Worm (Caenorhabditis elegans): ENCODE measurements around the gene M163.5.

The M163.5 gene

ce11 chrX:14477338-14477737 lies 3.5 kb downstream of the M163.5 start:
- TF ChIP-seq mdl-1 (tag; optimal IDR thresholded peaks at IDR 0.05) (no peak), sma-3 (GFP tag; optimal IDR thresholded peaks at IDR 0.05) (peak; percentile 17), ceh-16 (tag; optimal IDR thresholded peaks at IDR 0.05) (no peak), mbf-1 (tag; optimal IDR thresholded peaks at IDR 0.05) (no peak), gmeb-1 (tag; optimal IDR thresholded peaks at IDR 0.05) (no peak), ztf-4 (tag; optimal IDR thresholded peaks at IDR 0.05) (no peak), C34F6.9 (tag; optimal IDR thresholded peaks at IDR 0.05) (no peak), lin-13 (GFP tag; optimal IDR thresholded peaks at IDR 0.05) (no peak), zag-1 (tag; optimal IDR thresholded peaks at IDR 0.05) (no peak), snpc-4 (tag; optimal IDR thresholded peaks at IDR 0.05) (peak; percentile 93), mab-5 (tag; optimal IDR thresholded peaks at IDR 0.05) (no peak), unc-62 (GFP tag; optimal IDR thresholded peaks at IDR 0.05) (no peak)

- TF ChIP-seq ceh-16 (tag; optimal IDR thresholded peaks at IDR 0.05) (no peak), blmp-1 (tag; optimal IDR thresholded peaks at IDR 0.05; ENCODE audit: insufficient read depth) (no peak), gmeb-1 (tag; optimal IDR thresholded peaks at IDR 0.05) (no peak), nhr-21 (tag; optimal IDR thresholded peaks at IDR 0.05) (peak; percentile 20), sma-3 (GFP tag; optimal IDR thresholded peaks at IDR 0.05) (no peak), mdl-1 (tag; optimal IDR thresholded peaks at IDR 0.05) (no peak), nhr-25 (tag; optimal IDR thresholded peaks at IDR 0.05) (no peak), zag-1 (tag; optimal IDR thresholded peaks at IDR 0.05) (no peak), C34F6.9 (tag; optimal IDR thresholded peaks at IDR 0.05) (peak; percentile 49), nhr-6 (tag; optimal IDR thresholded peaks at IDR 0.05) (peak; percentile 55), peb-1 (tag; optimal IDR thresholded peaks at IDR 0.05) (no peak), nhr-129 (tag; optimal IDR thresholded peaks at IDR 0.05) (no peak), unc-62 (GFP tag; optimal IDR thresholded peaks at IDR 0.05) (no peak), sem-4 (tag; optimal IDR thresholded peaks at IDR 0.05) (no peak), nhr-10 (tag; optimal IDR thresholded peaks at IDR 0.05) (no peak), nhr-12 (tag; optimal IDR thresholded peaks at IDR 0.05) (no peak), nhr-237 (tag; optimal IDR thresholded peaks at IDR 0.05) (no peak), alr-1 (tag; optimal IDR thresholded peaks at IDR 0.05) (no peak), mbf-1 (tag; optimal IDR thresholded peaks at IDR 0.05) (no peak), crh-2 (tag; optimal IDR thresholded peaks at IDR 0.05) (no peak), egl-27 (tag; optimal IDR thresholded peaks at IDR 0.05) (no peak), lsy-2 (tag; optimal IDR thresholded peaks at IDR 0.05) (peak; percentile 28 to 54), ceh-82 (tag; optimal IDR thresholded peaks at IDR 0.05) (no peak), lin-13 (GFP tag; optimal IDR thresholded peaks at IDR 0.05) (peak; percentile 4), F13H6.1 (tag; optimal IDR thresholded peaks at IDR 0.05) (no peak), ztf-11 (tag; optimal IDR thresholded peaks at IDR 0.05) (no peak), nhr-11 (tag; optimal IDR thresholded peaks at IDR 0.05) (no peak), ZK546.5 (tag; optimal IDR thresholded peaks at IDR 0.05) (no peak), unc-55 (GFP tag; optimal IDR thresholded peaks at IDR 0.05) (peak; percentile 88), dmd-4 (tag; optimal IDR thresholded peaks at IDR 0.05) (no peak), sma-9 (GFP tag; optimal IDR thresholded peaks at IDR 0.05) (peak; percentile 65), sma-9 (tag; optimal IDR thresholded peaks at IDR 0.05) (no peak), mab-5 (tag; optimal IDR thresholded peaks at IDR 0.05) (no peak), nhr-23 (tag; optimal IDR thresholded peaks at IDR 0.05) (no peak), snpc-4 (tag; optimal IDR thresholded peaks at IDR 0.05) (peak; percentile 98), R02D3.7 (tag; optimal IDR thresholded peaks at IDR 0.05) (no peak)
Observed at ce11 chrX:14478193-14478592, 4.4 kb downstream of the M163.5 start.

- TF ChIP-seq sem-4 (tag; optimal IDR thresholded peaks at IDR 0.05) = no peak
- no peak for TF ChIP-seq blmp-1 (tag; optimal IDR thresholded peaks at IDR 0.05; ENCODE audit: insufficient read depth)
- peak; percentile 12 for TF ChIP-seq fos-1 (tag; optimal IDR thresholded peaks at IDR 0.05)
- TF ChIP-seq peb-1 (tag; optimal IDR thresholded peaks at IDR 0.05) = no peak
- TF ChIP-seq dmd-4 (tag; optimal IDR thresholded peaks at IDR 0.05) = no peak
- no peak for TF ChIP-seq lin-11 (tag; optimal IDR thresholded peaks at IDR 0.05)
- TF ChIP-seq ama-1 (optimal IDR thresholded peaks at IDR 0.05) = no peak
- TF ChIP-seq ceh-82 (tag; optimal IDR thresholded peaks at IDR 0.05) = no peak
- TF ChIP-seq skn-1 (tag; optimal IDR thresholded peaks at IDR 0.05) = no peak
- peak; percentile 1 for TF ChIP-seq nhr-129 (tag; optimal IDR thresholded peaks at IDR 0.05)
- peak; percentile 27 for TF ChIP-seq nhr-21 (tag; optimal IDR thresholded peaks at IDR 0.05)
- no peak for TF ChIP-seq Y55F3AM.14 (GFP tag; optimal IDR thresholded peaks at IDR 0.05)
- TF ChIP-seq egl-27 (tag; optimal IDR thresholded peaks at IDR 0.05) = no peak
- peak; percentile 57 for TF ChIP-seq sma-3 (GFP tag; optimal IDR thresholded peaks at IDR 0.05)
- no peak for TF ChIP-seq ZK546.5 (tag; optimal IDR thresholded peaks at IDR 0.05)
- no peak for TF ChIP-seq nhr-11 (tag; optimal IDR thresholded peaks at IDR 0.05)
- TF ChIP-seq mab-5 (tag; optimal IDR thresholded peaks at IDR 0.05) = no peak
- peak; percentile 4 for TF ChIP-seq sma-9 (GFP tag; optimal IDR thresholded peaks at IDR 0.05)
- TF ChIP-seq sma-9 (tag; optimal IDR thresholded peaks at IDR 0.05) = no peak
- TF ChIP-seq unc-62 (GFP tag; optimal IDR thresholded peaks at IDR 0.05) = no peak
- TF ChIP-seq elt-3 (tag; optimal IDR thresholded peaks at IDR 0.05) = no peak
- TF ChIP-seq nhr-237 (tag; optimal IDR thresholded peaks at IDR 0.05) = no peak
- no peak for TF ChIP-seq nhr-12 (tag; optimal IDR thresholded peaks at IDR 0.05)
- TF ChIP-seq mdl-1 (tag; optimal IDR thresholded peaks at IDR 0.05) = no peak
- TF ChIP-seq lin-39 (tag; optimal IDR thresholded peaks at IDR 0.05) = no peak
- TF ChIP-seq F13H6.1 (tag; optimal IDR thresholded peaks at IDR 0.05) = peak; percentile 1
- TF ChIP-seq crh-2 (tag; optimal IDR thresholded peaks at IDR 0.05) = peak; percentile 40
- TF ChIP-seq ztf-11 (tag; optimal IDR thresholded peaks at IDR 0.05) = no peak
- TF ChIP-seq ceh-16 (tag; optimal IDR thresholded peaks at IDR 0.05) = no peak
- no peak for TF ChIP-seq elt-1 (tag; optimal IDR thresholded peaks at IDR 0.05)
- TF ChIP-seq lsy-2 (tag; optimal IDR thresholded peaks at IDR 0.05) = peak in 1 of 2 experiments; percentile 11
- TF ChIP-seq aly-2 (tag; optimal IDR thresholded peaks at IDR 0.05) = no peak
- peak; percentile 35 for TF ChIP-seq gmeb-1 (tag; optimal IDR thresholded peaks at IDR 0.05)
Observed at ce11 chrX:14478743-14479428, 5.0 kb downstream of the M163.5 start, which contains the start of gene M163.11. TSS of gene M163.11 (plus strand) at chrX:14479378.

Data from whole organism, L2 larva.